Worm (Caenorhabditis elegans) whole organism, young adult: ENCODE measurements around the gene noa-1.

Experiments used
- B0035.1 ChIP-seq: sonication (generic microtip); optimal IDR thresholded peaks from 2 replicates; lab custom pipeline; 2016; ENCODE audit warnings: missing genetic modification characterization, mild to moderate bottlenecking, missing compliant biosample characterization, missing genotype, missing genetic modification reagents
- C17E4.6 ChIP-seq: fragments of 200-800 bp; sonication (Bioruptor generic); IDR thresholded peaks from 2 replicates; pipeline ENCODE4 v1.3.6; 2022; ENCODE audit warnings: missing genetic modification reagents, missing genetic modification characterization, missing compliant biosample characterization
- F22D6.2 ChIP-seq: sonication (generic microtip); optimal IDR thresholded peaks from 2 replicates; lab custom pipeline; 2016; ENCODE audit warnings: mild to moderate bottlenecking, missing genetic modification characterization, missing compliant biosample characterization
- F37B4.10 ChIP-seq: fragments of 200-800 bp; sonication (Bioruptor generic); IDR thresholded peaks from 2 replicates; pipeline ENCODE4 v1.3.6; 2022; ENCODE audit warnings: missing genetic modification characterization, missing compliant biosample characterization
- K11D2.4 ChIP-seq: fragments of 200-800 bp; sonication (Bioruptor generic); IDR thresholded peaks from 2 replicates; pipeline ENCODE4 v1.3.6; 2022; ENCODE audit warnings: missing genetic modification reagents, missing genetic modification characterization, missing compliant biosample characterization
- Y53G8AR.9 ChIP-seq: fragments of 200-800 bp; sonication (Bioruptor generic); conservative IDR thresholded peaks from 2 replicates; pipeline ENCODE4 v1.3.6; 2022; ENCODE audit warnings: missing genetic modification reagents, missing genetic modification characterization, missing compliant biosample characterization
- Y95B8A.8 ChIP-seq: fragments of 200-800 bp; sonication (Bioruptor generic); IDR thresholded peaks from 2 replicates; pipeline ENCODE4 v1.3.6; 2022; ENCODE audit warnings: missing genetic modification reagents, missing genetic modification characterization, missing compliant biosample characterization
- ZK185.1 ChIP-seq: sonication (generic microtip); optimal IDR thresholded peaks from 2 replicates; lab custom pipeline; 2016; ENCODE audit warnings: mild to moderate bottlenecking, missing genetic modification characterization, missing compliant biosample characterization; ENCODE audit not compliant: poor library complexity, severe bottlenecking
- akir-1 ChIP-seq: fragments of 200-800 bp; sonication (Bioruptor generic); optimal IDR thresholded peaks from 2 replicates; lab custom pipeline; 2018; ENCODE audit warnings: mild to moderate bottlenecking, missing genetic modification characterization, moderate library complexity, missing compliant biosample characterization
- aptf-2 ChIP-seq: fragments of 200-800 bp; sonication (Bioruptor generic); conservative IDR thresholded peaks from 2 replicates; pipeline ENCODE4 v1.3.6; 2022; ENCODE audit warnings: missing genetic modification reagents, missing genetic modification characterization, missing compliant biosample characterization
- aptf-3 ChIP-seq: fragments of 200-800 bp; sonication (Bioruptor generic); IDR thresholded peaks from 2 replicates; pipeline ENCODE4 v1.3.6; 2022; ENCODE audit warnings: missing genetic modification characterization, missing compliant biosample characterization
- athp-1 ChIP-seq: sonication (generic microtip); optimal IDR thresholded peaks from 2 replicates; lab custom pipeline; 2017; ENCODE audit warnings: mild to moderate bottlenecking, missing genetic modification characterization, missing compliant biosample characterization
- attf-3 ChIP-seq: fragments of 200-800 bp; sonication (Bioruptor generic); conservative IDR thresholded peaks from 2 replicates; pipeline ENCODE4 v1.3.6; 2022; ENCODE audit warnings: missing genetic modification reagents, missing genetic modification characterization, missing compliant biosample characterization
- attf-5 ChIP-seq: fragments of 200-800 bp; sonication (Bioruptor generic); optimal IDR thresholded peaks from 2 replicates; lab custom pipeline; 2018; ENCODE audit warnings: mild to moderate bottlenecking, missing genetic modification characterization, missing compliant biosample characterization
- attf-6 ChIP-seq: fragments of 200-800 bp; sonication (Bioruptor generic); IDR thresholded peaks from 2 replicates; pipeline ENCODE4 v1.3.6; 2022; ENCODE audit warnings: missing genetic modification reagents, missing genetic modification characterization, missing compliant biosample characterization
- ccch-3 ChIP-seq: fragments of 200-800 bp; sonication (Bioruptor generic); optimal IDR thresholded peaks from 2 replicates; lab custom pipeline; 2018; ENCODE audit warnings: mild to moderate bottlenecking, missing genetic modification characterization, missing compliant biosample characterization
- cebp-2 ChIP-seq: fragments of 200-800 bp; sonication (Bioruptor generic); IDR thresholded peaks from 2 replicates; pipeline ENCODE4 v1.3.6; 2022; ENCODE audit warnings: missing genetic modification characterization, missing compliant biosample characterization
- ceh-27 ChIP-seq: fragments of 200-800 bp; sonication (Bioruptor generic); optimal IDR thresholded peaks from 2 replicates; lab custom pipeline; 2018; ENCODE audit warnings: mild to moderate bottlenecking, missing genetic modification characterization, moderate library complexity, missing compliant biosample characterization
- ceh-40 ChIP-seq: fragments of 200-800 bp; sonication (Bioruptor generic); IDR thresholded peaks from 2 replicates; pipeline ENCODE4 v1.3.6; 2022; ENCODE audit warnings: missing genetic modification characterization, missing compliant biosample characterization
- ceh-58 ChIP-seq: fragments of 200-800 bp; sonication (Bioruptor generic); IDR thresholded peaks from 2 replicates; pipeline ENCODE4 v1.3.6; 2022; ENCODE audit warnings: missing genetic modification characterization, missing compliant biosample characterization
- die-1 ChIP-seq: sonication (generic microtip); optimal IDR thresholded peaks from 2 replicates; lab custom pipeline; 2016; ENCODE audit warnings: missing genotype, mild to moderate bottlenecking, missing genetic modification characterization, missing compliant biosample characterization
- fkh-3 ChIP-seq: sonication (generic microtip); optimal IDR thresholded peaks from 2 replicates; lab custom pipeline; 2016; ENCODE audit warnings: mild to moderate bottlenecking, missing genetic modification characterization, missing compliant biosample characterization
- him-1 ChIP-seq: sonication (generic microtip); optimal IDR thresholded peaks from 2 replicates; lab custom pipeline; 2016; ENCODE audit warnings: missing genotype, missing genetic modification reagents, missing genetic modification characterization, missing compliant biosample characterization
- hlh-12 ChIP-seq: sonication (generic microtip); optimal IDR thresholded peaks from 2 replicates; lab custom pipeline; 2016; ENCODE audit warnings: missing genetic modification characterization, missing compliant biosample characterization
- hlh-26 ChIP-seq: fragments of 200-800 bp; sonication (Bioruptor generic); conservative IDR thresholded peaks from 2 replicates; pipeline ENCODE4 v1.3.6; 2022; ENCODE audit warnings: missing genetic modification reagents, missing genetic modification characterization, missing compliant biosample characterization
- hmg-20 ChIP-seq: fragments of 200-800 bp; sonication (Bioruptor generic); IDR thresholded peaks from 2 replicates; pipeline ENCODE4 v1.3.6; 2022; ENCODE audit warnings: missing genetic modification reagents, missing genetic modification characterization, missing compliant biosample characterization
- lag-1 ChIP-seq: fragments of 200-800 bp; sonication (Bioruptor generic); IDR thresholded peaks from 2 replicates; pipeline ENCODE4 v1.3.6; 2022; ENCODE audit warnings: missing genetic modification reagents, missing genetic modification characterization, missing compliant biosample characterization
- let-607 ChIP-seq, 2 experiments: fragments of 200-800 bp in 1 of 2; sonication (Bioruptor generic) in 1 of 2; sonication (generic microtip) in 1 of 2; optimal IDR thresholded peaks; 2 replicates each; lab custom pipeline; 2016 to 2018; ENCODE audit warnings: mild to moderate bottlenecking in 2 of 2, missing compliant biosample characterization in 2 of 2, missing genetic modification characterization in 2 of 2, moderate library complexity in 2 of 2, missing genotype in 1 of 2
- lin-26 ChIP-seq: fragments of 200-800 bp; sonication (Bioruptor generic); IDR thresholded peaks from 2 replicates; pipeline ENCODE4 v1.3.6; 2022; ENCODE audit warnings: missing genetic modification reagents, missing genetic modification characterization, missing compliant biosample characterization
- lin-35 ChIP-seq, 3 experiments: fragments of 150-350 bp in 2 of 3; sonication (generic microtip) in 1 of 3; optimal IDR thresholded peaks; 2 replicates each; lab custom pipeline; 2014 to 2018; ENCODE audit warnings: missing biosample characterization in 3 of 3, missing genetic modification characterization in 3 of 3, missing genetic modification reagents in 3 of 3
- lir-1 ChIP-seq: fragments of 200-800 bp; sonication (Bioruptor generic); conservative IDR thresholded peaks from 2 replicates; pipeline ENCODE4 v1.3.6; 2022; ENCODE audit warnings: missing genetic modification reagents, missing genetic modification characterization, missing compliant biosample characterization
- lsy-27 ChIP-seq: sonication (generic microtip); optimal IDR thresholded peaks from 2 replicates; lab custom pipeline; 2017; ENCODE audit warnings: missing genetic modification characterization, mild to moderate bottlenecking, missing compliant biosample characterization, antibody characterized with exemption, missing genotype, borderline replicate concordance; ENCODE audit not compliant: insufficient read depth
- madf-10 ChIP-seq: sonication (generic microtip); optimal IDR thresholded peaks from 2 replicates; lab custom pipeline; 2016; ENCODE audit warnings: mild to moderate bottlenecking, missing genetic modification characterization, missing compliant biosample characterization
- mcd-1 ChIP-seq: fragments of 200-800 bp; sonication (Bioruptor generic); IDR thresholded peaks from 2 replicates; pipeline ENCODE4 v1.3.6; 2022; ENCODE audit warnings: missing genetic modification reagents, missing genetic modification characterization, missing compliant biosample characterization
- mes-4 ChIP-seq: sonication (generic microtip); optimal IDR thresholded peaks from 2 replicates; lab custom pipeline; 2016; ENCODE audit warnings: missing genotype, missing genetic modification characterization, missing compliant biosample characterization
- nhr-90 ChIP-seq: sonication (generic microtip); optimal IDR thresholded peaks from 2 replicates; lab custom pipeline; 2016; ENCODE audit warnings: missing genotype, mild to moderate bottlenecking, missing genetic modification characterization, missing compliant biosample characterization
- pbrm-1 ChIP-seq: fragments of 200-800 bp; sonication (Bioruptor generic); IDR thresholded peaks from 2 replicates; pipeline ENCODE4 v1.3.6; 2022; ENCODE audit warnings: missing genetic modification reagents, missing genetic modification characterization, missing compliant biosample characterization
- rec-8 ChIP-seq, 2 experiments: sonication (generic microtip); optimal IDR thresholded peaks; 2 replicates each; lab custom pipeline; 2016; ENCODE audit warnings: mild to moderate bottlenecking in 2 of 2, missing genetic modification characterization in 2 of 2, missing genetic modification reagents in 2 of 2, missing genotype in 2 of 2, missing biosample characterization in 1 of 2, missing compliant biosample characterization in 1 of 2, moderate library complexity in 1 of 2
- rpc-1 ChIP-seq, 2 experiments: fragments of 150-350 bp in 1 of 2; sonication (generic microtip) in 1 of 2; optimal IDR thresholded peaks; 2 replicates each; lab custom pipeline; 2014 to 2018; ENCODE audit warnings: missing biosample characterization in 1 of 2, missing genetic modification characterization in 1 of 2, missing genetic modification reagents in 1 of 2, missing genotype in 1 of 2
- snpc-1.1 ChIP-seq: sonication (generic microtip); optimal IDR thresholded peaks from 2 replicates; lab custom pipeline; 2017; ENCODE audit warnings: missing genetic modification characterization, mild to moderate bottlenecking, missing compliant biosample characterization, antibody characterized with exemption, moderate library complexity, missing genotype, missing genetic modification reagents; ENCODE audit not compliant: insufficient read depth
- snpc-4 ChIP-seq, 5 experiments: fragments of 150-350 bp in 1 of 5; sonication (generic microtip) in 4 of 5; optimal IDR thresholded peaks; 2 replicates each; lab custom pipeline; 2014 to 2018; ENCODE audit warnings: missing genetic modification characterization in 5 of 5, missing biosample characterization in 3 of 5, antibody characterized with exemption in 2 of 5, mild to moderate bottlenecking in 2 of 5, missing compliant biosample characterization in 2 of 5, missing genotype in 2 of 5, moderate library complexity in 2 of 5, missing genetic modification reagents in 1 of 5
- tbx-9 ChIP-seq: sonication (generic microtip); optimal IDR thresholded peaks from 2 replicates; lab custom pipeline; 2016; ENCODE audit warnings: borderline replicate concordance, missing genetic modification characterization, inconsistent platforms, missing compliant biosample characterization
- tlf-1 ChIP-seq: fragments of 200-800 bp; sonication (Bioruptor generic); optimal IDR thresholded peaks from 2 replicates; lab custom pipeline; 2018; ENCODE audit warnings: mild to moderate bottlenecking, missing genetic modification characterization, missing compliant biosample characterization
- unc-130 ChIP-seq: sonication (generic microtip); optimal IDR thresholded peaks from 2 replicates; lab custom pipeline; 2016; ENCODE audit warnings: missing genetic modification reagents, missing genetic modification characterization, missing compliant biosample characterization
- xnd-1 ChIP-seq: sonication (generic microtip); optimal IDR thresholded peaks from 2 replicates; lab custom pipeline; 2016; ENCODE audit warnings: missing genotype, missing genetic modification reagents, missing genetic modification characterization, missing compliant biosample characterization
- ztf-22 ChIP-seq: fragments of 200-800 bp; sonication (Bioruptor generic); optimal IDR thresholded peaks from 2 replicates; lab custom pipeline; 2018; ENCODE audit warnings: mild to moderate bottlenecking, missing genetic modification characterization, moderate library complexity, missing compliant biosample characterization
- ztf-25 ChIP-seq: fragments of 200-800 bp; sonication (Bioruptor generic); IDR thresholded peaks from 2 replicates; pipeline ENCODE4 v1.3.6; 2022; ENCODE audit warnings: missing genetic modification reagents, missing genetic modification characterization, missing compliant biosample characterization

noa-1 gene

ce11 chrII:13521977-13522404 is 18.9 kb downstream of the noa-1 start (continued):
- TF ChIP-seq snpc-4 (GFP tag; optimal IDR thresholded peaks at IDR 0.05; lab: Kevin White, UChicago): peak; percentile 97
- TF ChIP-seq snpc-4 (tag; optimal IDR thresholded peaks at IDR 0.05; lab: Kevin White, UChicago): peak; percentile 94 to 98 (median 96)
- no peak for TF ChIP-seq nhr-90
- TF ChIP-seq ccch-3 (GFP tag; lab: Kevin White, UChicago): no peak
- TF ChIP-seq tlf-1 (GFP tag; lab: Kevin White, UChicago): no peak
- TF ChIP-seq ZK185.1 (tag; lab: Kevin White, UChicago): no peak
- no peak for TF ChIP-seq lin-35 (GFP tag; optimal IDR thresholded peaks at IDR 0.05; lab: Kevin White, UChicago)
- no peak for TF ChIP-seq athp-1 (tag; lab: Kevin White, UChicago)
- no peak for TF ChIP-seq F37B4.10 (GFP tag; lab: Robert Waterston, UW)
- TF ChIP-seq lag-1 (GFP tag; lab: Robert Waterston, UW): no peak
- TF ChIP-seq ceh-58 (GFP tag; lab: Robert Waterston, UW): no peak
- no peak for TF ChIP-seq K11D2.4
- TF ChIP-seq mes-4 (tag; lab: Kevin White, UChicago): no peak
- TF ChIP-seq lin-26 (GFP tag; lab: Robert Waterston, UW): peak; percentile 83
- peak; percentile 98 for TF ChIP-seq snpc-1.1 (tag; lab: Kevin White, UChicago)
- TF ChIP-seq him-1 (tag; lab: Kevin White, UChicago): peak; percentile 99
- peak; percentile 67 for TF ChIP-seq unc-130 (GFP tag; lab: Kevin White, UChicago)
- no peak for TF ChIP-seq madf-10 (tag; lab: Kevin White, UChicago)
- TF ChIP-seq lsy-27 (tag; lab: Kevin White, UChicago): no peak
- TF ChIP-seq attf-5 (GFP tag; lab: Kevin White, UChicago): no peak
- no peak for TF ChIP-seq lir-1 (GFP tag; lab: Robert Waterston, UW)
- TF ChIP-seq tbx-9 (tag; lab: Kevin White, UChicago): no peak
- TF ChIP-seq F22D6.2 (tag; lab: Kevin White, UChicago): no peak
- TF ChIP-seq cebp-2: 0 out of 2 replicates have a peak, but pooled peaks have one; percentile 8
- TF ChIP-seq pbrm-1: peak; percentile 94
- no peak for TF ChIP-seq B0035.1 (tag; lab: Kevin White, UChicago)
- peak; percentile 86 for TF ChIP-seq aptf-2
- peak; percentile 58 for TF ChIP-seq xnd-1 (tag; lab: Kevin White, UChicago)
- TF ChIP-seq mcd-1 (GFP tag; lab: Robert Waterston, UW): peak; percentile 56
- no peak for TF ChIP-seq C17E4.6 (GFP tag; lab: Robert Waterston, UW)
- peak; percentile 96 for TF ChIP-seq attf-6
- no peak for TF ChIP-seq hlh-12
- TF ChIP-seq aptf-3 (GFP tag; lab: Robert Waterston, UW): no peak
- TF ChIP-seq attf-3 (GFP tag; lab: Robert Waterston, UW): no peak
- peak; percentile 64; the same call in 1 of the 2 replicates for TF ChIP-seq Y95B8A.8 (GFP tag; lab: Robert Waterston, UW)
- TF ChIP-seq ceh-27: peak; percentile 26
- TF ChIP-seq ceh-40: no peak
- no peak for TF ChIP-seq ztf-22
- peak; percentile 81; the same call in 1 of the 2 replicates for TF ChIP-seq ztf-25 (GFP tag; lab: Robert Waterston, UW)
- 0 out of 2 replicates have a peak, but pooled peaks have one; percentile 41 for TF ChIP-seq hmg-20 (GFP tag; lab: Robert Waterston, UW)
- peak; percentile 18 for TF ChIP-seq die-1 (tag; lab: Kevin White, UChicago)
- TF ChIP-seq fkh-3 (tag; lab: Kevin White, UChicago): no peak
- no peak for TF ChIP-seq rpc-1 (optimal IDR thresholded peaks at IDR 0.05; lab: Kevin White, UChicago)
- TF ChIP-seq rpc-1 (tag; optimal IDR thresholded peaks at IDR 0.05; lab: Kevin White, UChicago): no peak
- TF ChIP-seq rec-8 (tag; optimal IDR thresholded peaks at IDR 0.05; lab: Kevin White, UChicago): peak in 1 of 2 experiments; percentile 51
- TF ChIP-seq let-607 (tag; optimal IDR thresholded peaks at IDR 0.05; lab: Kevin White, UChicago): no peak
- TF ChIP-seq akir-1 (GFP tag; lab: Kevin White, UChicago): no peak
- no peak for TF ChIP-seq Y53G8AR.9 (GFP tag; lab: Robert Waterston, UW)
- no peak for TF ChIP-seq hlh-26
